Worm (Caenorhabditis elegans): ENCODE measurements around the gene atp-2.

The atp-2 gene

DNA sequence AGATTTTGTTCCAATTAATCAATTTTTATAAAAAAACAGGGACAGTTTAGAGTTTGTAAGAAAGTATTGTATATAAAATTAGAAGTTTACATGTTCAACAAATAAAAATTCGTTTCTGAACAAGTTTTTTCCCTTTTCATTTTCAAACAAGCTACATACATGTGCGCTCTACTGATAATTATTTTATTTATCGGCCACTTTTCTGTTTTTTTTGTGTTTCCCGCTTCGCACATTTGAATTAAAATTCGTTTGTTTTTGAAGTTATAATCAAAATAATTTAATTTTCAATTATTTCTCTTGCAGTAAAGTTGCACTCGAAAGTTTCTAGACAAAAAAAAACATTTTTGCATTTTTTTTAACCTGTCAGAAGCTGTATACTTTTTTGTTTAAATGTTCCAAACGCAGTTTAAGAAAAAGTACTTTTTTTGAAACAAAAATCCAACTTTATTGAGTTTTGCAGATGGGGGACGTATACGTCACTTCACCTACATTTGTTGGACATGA, 37.5 kb upstream of the atp-2 start, which contains the start of gene hira-1 (continued):
- TF ChIP-seq Y116A8C.19 (tag; optimal IDR thresholded peaks at IDR 0.05; ENCODE audit: borderline replicate concordance) = no peak
- no peak for TF ChIP-seq C04F5.9 (tag; optimal IDR thresholded peaks at IDR 0.05)
- no peak for TF ChIP-seq F16B12.6 (tag; optimal IDR thresholded peaks at IDR 0.05)
- TF ChIP-seq nhr-20 (tag; optimal IDR thresholded peaks at IDR 0.05) = no peak
- peak; percentile 16 for TF ChIP-seq snu-23 (GFP tag; optimal IDR thresholded peaks at IDR 0.05)
- no peak for TF ChIP-seq aly-2 (tag; optimal IDR thresholded peaks at IDR 0.05)
- no peak for TF ChIP-seq swsn-7 (tag; optimal IDR thresholded peaks at IDR 0.05)
- TF ChIP-seq ets-5 (GFP tag; IDR thresholded peaks at IDR 0.05) = no peak
- TF ChIP-seq sup-37 (GFP tag; optimal IDR thresholded peaks at IDR 0.05) = no peak
- TF ChIP-seq nhr-12 (tag; optimal IDR thresholded peaks at IDR 0.05) = no peak
- no peak for TF ChIP-seq unc-30 (tag; optimal IDR thresholded peaks at IDR 0.05)
- peak; percentile 76 to 82 for TF ChIP-seq lin-35 (GFP tag; optimal IDR thresholded peaks at IDR 0.05)
- TF ChIP-seq nhr-84 (tag; optimal IDR thresholded peaks at IDR 0.05) = no peak
- TF ChIP-seq mep-1 (tag; optimal IDR thresholded peaks at IDR 0.05) = no peak
- no peak for TF ChIP-seq fkh-10 (GFP tag; optimal IDR thresholded peaks at IDR 0.05)
- TF ChIP-seq unc-98 (GFP tag; IDR thresholded peaks at IDR 0.05) = no peak
- TF ChIP-seq fkh-4 (tag; optimal IDR thresholded peaks at IDR 0.05; ENCODE audit: borderline replicate concordance) = no peak
- TF ChIP-seq elt-3 (tag; optimal IDR thresholded peaks at IDR 0.05) = no peak
- TF ChIP-seq vab-15 (tag; optimal IDR thresholded peaks at IDR 0.05) = peak; percentile 12
- TF ChIP-seq aha-1 (tag; optimal IDR thresholded peaks at IDR 0.05) = no peak
- TF ChIP-seq nhr-19 (GFP tag; conservative IDR thresholded peaks at IDR 0.05) = no peak
- TF ChIP-seq unc-62 (GFP tag; optimal IDR thresholded peaks at IDR 0.05) = no peak
- TF ChIP-seq pax-3 (tag; optimal IDR thresholded peaks at IDR 0.05) = no peak
- no peak for TF ChIP-seq ceh-82 (tag; optimal IDR thresholded peaks at IDR 0.05)
- no peak for TF ChIP-seq nhr-237 (tag; optimal IDR thresholded peaks at IDR 0.05)
- no peak for TF ChIP-seq fkh-8 (tag; optimal IDR thresholded peaks at IDR 0.05)
- no peak for TF ChIP-seq nhr-11 (tag; optimal IDR thresholded peaks at IDR 0.05)
- no peak for TF ChIP-seq mef-2 (tag; optimal IDR thresholded peaks at IDR 0.05)
- TF ChIP-seq fos-1 (tag; optimal IDR thresholded peaks at IDR 0.05) = no peak
- peak; percentile 21 for TF ChIP-seq lin-14 (GFP tag; optimal IDR thresholded peaks at IDR 0.05)
- no peak for TF ChIP-seq ces-1 (GFP tag; optimal IDR thresholded peaks at IDR 0.05)
- no peak for TF ChIP-seq elt-2 (tag; optimal IDR thresholded peaks at IDR 0.05)
- TF ChIP-seq hlh-4 (tag; optimal IDR thresholded peaks at IDR 0.05) = no peak
- no peak for TF ChIP-seq pag-3 (tag; optimal IDR thresholded peaks at IDR 0.05; ENCODE audit: borderline replicate concordance, insufficient read depth)
- no peak for TF ChIP-seq zag-1 (tag; optimal IDR thresholded peaks at IDR 0.05)
- TF ChIP-seq C34B4.2 (tag; optimal IDR thresholded peaks at IDR 0.05) = no peak
- no peak for TF ChIP-seq sox-4 (tag; optimal IDR thresholded peaks at IDR 0.05)
- no peak for TF ChIP-seq egl-13 (tag; optimal IDR thresholded peaks at IDR 0.05)
- TF ChIP-seq lin-15B (tag; optimal IDR thresholded peaks at IDR 0.05) = peak; percentile 62
- TF ChIP-seq zip-4 (GFP tag; optimal IDR thresholded peaks at IDR 0.05) = no peak
- TF ChIP-seq sptf-1 (tag; optimal IDR thresholded peaks at IDR 0.05) = no peak
- TF ChIP-seq nhr-71 (tag; optimal IDR thresholded peaks at IDR 0.05) = no peak
- TF ChIP-seq skn-1 (tag; optimal IDR thresholded peaks at IDR 0.05) = no peak
- no peak for TF ChIP-seq unc-130 (tag; optimal IDR thresholded peaks at IDR 0.05)
- TF ChIP-seq blmp-1 (tag; optimal IDR thresholded peaks at IDR 0.05) = peak; percentile 43
- TF ChIP-seq nhr-47 (tag; optimal IDR thresholded peaks at IDR 0.05) = no peak
- TF ChIP-seq jun-1 (tag; optimal IDR thresholded peaks at IDR 0.05) = no peak
- TF ChIP-seq dpl-1 (GFP tag; optimal IDR thresholded peaks at IDR 0.05) = peak; percentile 62 to 82 (median 63)
- TF ChIP-seq dsc-1 (tag; optimal IDR thresholded peaks at IDR 0.05) = no peak
- TF ChIP-seq nhr-76 (tag; optimal IDR thresholded peaks at IDR 0.05) = no peak
- TF ChIP-seq hpl-2 (GFP tag; optimal IDR thresholded peaks at IDR 0.05) = no peak
- no peak for TF ChIP-seq mdl-1 (tag; optimal IDR thresholded peaks at IDR 0.05)
- no peak for TF ChIP-seq ceh-88 (GFP tag; IDR thresholded peaks at IDR 0.05)
- TF ChIP-seq efl-3 (GFP tag; optimal IDR thresholded peaks at IDR 0.05) = no peak
